Fruit fly (Drosophila melanogaster): ENCODE measurements around the gene CG10283.

CG10283 gene

DNA sequence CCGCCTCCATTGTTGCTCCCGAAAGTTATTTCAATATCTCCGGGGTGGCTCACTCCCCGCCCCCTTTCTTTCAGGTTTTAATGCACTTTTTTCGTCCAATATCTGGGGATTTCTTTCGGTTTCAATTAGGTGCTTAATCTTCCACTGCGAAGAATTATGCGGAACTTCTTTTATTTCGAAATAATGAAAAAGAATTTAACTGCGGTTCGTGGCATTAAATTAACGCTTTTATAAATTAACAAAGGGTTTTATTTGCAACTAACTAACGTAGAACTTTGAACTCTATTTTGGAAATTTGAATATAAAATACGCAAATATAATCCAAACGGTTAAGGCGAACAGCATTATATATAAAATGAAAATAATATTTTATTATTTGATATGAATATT lies 18.1 kb downstream of the CG10283 start:
- no peak for TF ChIP-seq Mnt (GFP tag; optimal IDR thresholded peaks at IDR 0.05)
- TF ChIP-seq CG7045 (GFP tag; optimal IDR thresholded peaks at IDR 0.05): no peak
- TF ChIP-seq Hr96 (GFP tag; optimal IDR thresholded peaks at IDR 0.05): no peak
- TF ChIP-seq tj (GFP tag; optimal IDR thresholded peaks at IDR 0.05): no peak
- TF ChIP-seq Clk (GFP tag; optimal IDR thresholded peaks at IDR 0.05): no peak
- TF ChIP-seq pad (GFP tag; optimal IDR thresholded peaks at IDR 0.05): no peak
- no peak for TF ChIP-seq CG7101 (tag; optimal IDR thresholded peaks at IDR 0.05)
- TF ChIP-seq CG11617 (GFP tag; optimal IDR thresholded peaks at IDR 0.05): no peak
- TF ChIP-seq toe (GFP tag; optimal IDR thresholded peaks at IDR 0.05): no peak
- no peak for TF ChIP-seq CG12768 (GFP tag; optimal IDR thresholded peaks at IDR 0.05)
- no peak for TF ChIP-seq CG33017 (tag; optimal IDR thresholded peaks at IDR 0.05)

DNA sequence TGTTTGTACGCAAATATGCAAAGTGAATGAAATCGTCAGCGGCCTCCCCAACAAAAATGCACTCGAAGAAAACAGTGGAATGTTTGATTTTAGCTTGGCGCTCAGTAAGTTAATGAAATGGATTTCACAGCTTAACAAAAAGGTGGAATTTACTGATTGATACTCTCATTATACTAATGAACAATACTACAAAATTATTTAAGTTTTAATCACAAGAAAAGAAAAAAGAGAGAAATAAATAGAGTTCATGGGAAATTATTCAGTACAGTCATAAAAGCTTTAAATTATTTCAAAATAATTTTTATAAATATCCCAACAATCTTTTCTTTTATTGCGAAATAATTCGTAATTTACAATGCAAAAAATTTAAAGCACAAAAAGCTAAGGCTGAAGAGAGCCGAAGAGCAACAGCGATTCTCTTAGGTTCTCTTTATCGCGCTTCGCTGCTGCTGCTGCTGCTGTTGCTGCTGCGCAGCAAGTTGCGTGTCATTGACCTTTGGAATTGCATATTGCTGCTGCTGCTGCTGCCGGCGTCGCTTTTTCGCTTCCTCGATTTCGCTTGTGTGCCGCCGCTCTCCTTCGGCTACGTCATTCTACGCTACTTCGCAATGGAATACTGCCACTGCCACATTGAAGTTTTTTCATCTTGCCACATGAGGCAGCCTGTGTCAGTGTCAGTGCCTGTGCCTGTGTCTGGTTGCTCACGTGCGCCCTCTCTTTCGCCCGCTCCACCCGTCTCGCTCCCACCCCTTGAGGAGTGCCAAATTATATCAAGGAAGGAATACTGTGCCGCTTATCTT lies 18.7 kb downstream of the CG10283 start:
- TF ChIP-seq Clk (GFP tag; optimal IDR thresholded peaks at IDR 0.05) (no peak), kay (GFP tag; ENCODE audit: borderline replicate concordance) (peak; percentile 73), CG12768 (GFP tag; optimal IDR thresholded peaks at IDR 0.05) (no peak), CG14711 (tag; optimal IDR thresholded peaks at IDR 0.05) (no peak)

DNA sequence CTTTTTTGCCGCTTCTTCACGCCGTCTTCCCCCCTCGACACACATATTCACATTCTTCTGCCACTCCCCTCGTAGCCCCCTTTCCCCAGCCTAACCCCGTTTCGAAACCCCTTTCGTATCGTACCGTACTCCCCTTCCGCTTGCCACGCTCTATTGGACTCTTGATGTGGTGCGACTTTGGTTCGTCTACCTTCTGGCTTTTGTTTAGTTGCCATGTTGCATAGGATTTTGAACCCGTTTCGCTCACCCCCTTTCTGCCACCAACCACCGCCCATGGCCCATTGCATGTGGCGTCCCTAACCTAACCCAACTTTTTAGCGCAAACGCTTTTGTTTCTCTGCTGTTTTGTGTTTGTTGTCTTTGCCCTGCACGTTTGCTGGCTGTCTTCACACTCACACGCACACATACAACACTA lies 20.2 kb downstream of the CG10283 start:
- TF ChIP-seq CG12768 (GFP tag; optimal IDR thresholded peaks at IDR 0.05): no peak
- TF ChIP-seq bab1 (GFP tag; optimal IDR thresholded peaks at IDR 0.05): no peak
- TF ChIP-seq CG7101 (tag; optimal IDR thresholded peaks at IDR 0.05): no peak
- no peak for TF ChIP-seq pad (GFP tag; optimal IDR thresholded peaks at IDR 0.05)
- TF ChIP-seq kay (GFP tag; ENCODE audit: borderline replicate concordance): no peak
- TF ChIP-seq tj (GFP tag; optimal IDR thresholded peaks at IDR 0.05): no peak
- no peak for TF ChIP-seq CG5204 (GFP tag; optimal IDR thresholded peaks at IDR 0.05)

DNA sequence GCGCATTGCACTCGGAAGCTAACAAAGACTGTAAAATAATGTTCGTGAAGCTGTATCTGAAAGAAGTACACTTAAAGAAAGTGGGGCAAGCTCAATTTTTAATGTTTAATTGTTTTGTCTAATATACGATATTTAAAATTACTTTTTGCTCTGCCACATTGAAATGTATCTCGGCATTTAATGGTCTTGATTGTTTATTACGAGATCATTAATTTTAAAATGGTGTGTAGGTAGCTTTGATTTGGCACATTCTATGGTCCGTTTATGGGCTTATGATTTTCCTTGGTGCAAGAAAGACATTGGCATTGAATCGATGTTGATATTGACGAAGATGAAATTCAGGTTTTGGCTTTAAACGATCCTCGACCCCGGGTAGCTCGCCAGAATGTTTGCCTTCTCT lies 20.7 kb downstream of the CG10283 start:
- TF ChIP-seq cnc (optimal IDR thresholded peaks at IDR 0.05) (no peak), CG12768 (GFP tag; optimal IDR thresholded peaks at IDR 0.05) (no peak), Hr96 (GFP tag; optimal IDR thresholded peaks at IDR 0.05) (no peak), CG7101 (tag; optimal IDR thresholded peaks at IDR 0.05) (no peak), Mnt (GFP tag; optimal IDR thresholded peaks at IDR 0.05) (no peak), Crg-1 (GFP tag; optimal IDR thresholded peaks at IDR 0.05) (no peak), cic (GFP tag; optimal IDR thresholded peaks at IDR 0.05) (no peak), tj (GFP tag; optimal IDR thresholded peaks at IDR 0.05) (no peak), CG1620 (GFP tag; optimal IDR thresholded peaks at IDR 0.05) (no peak), toe (GFP tag; optimal IDR thresholded peaks at IDR 0.05) (no peak), CG5204 (GFP tag; optimal IDR thresholded peaks at IDR 0.05) (no peak), kay (GFP tag; ENCODE audit: borderline replicate concordance) (no peak), ovo (GFP tag; optimal IDR thresholded peaks at IDR 0.05) (no peak), pad (GFP tag; optimal IDR thresholded peaks at IDR 0.05) (no peak)

DNA sequence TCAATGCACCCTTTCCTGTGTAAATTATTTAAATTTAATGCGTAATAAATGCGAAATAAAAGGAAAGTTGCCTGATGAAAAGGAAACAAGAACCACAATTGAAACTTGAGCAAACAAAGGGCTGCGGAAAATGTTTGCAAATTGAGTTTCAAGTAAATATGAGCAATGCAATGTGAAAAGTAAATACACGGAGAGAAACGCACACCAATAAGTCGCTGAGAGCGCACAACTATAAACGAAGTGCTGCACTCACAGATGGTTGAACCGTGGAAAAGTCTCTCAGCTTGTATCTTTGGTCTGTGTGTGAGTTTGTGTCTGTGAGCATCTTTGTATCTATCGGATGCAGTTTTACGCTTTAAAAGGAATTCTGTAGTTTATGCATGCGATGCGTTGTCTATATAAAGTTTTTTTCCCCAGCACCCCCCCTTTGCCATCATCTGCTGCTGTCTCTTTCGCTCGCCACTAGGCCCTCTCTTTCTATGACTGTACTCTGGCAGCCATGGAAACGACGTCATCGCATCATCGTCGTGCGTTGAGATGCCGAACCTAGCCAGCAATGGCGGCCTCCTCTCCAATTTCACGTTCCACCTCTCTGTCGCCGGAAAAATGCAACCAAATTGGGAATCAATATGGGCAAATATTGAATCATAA lies 24.5 kb downstream of the CG10283 start:
- TF ChIP-seq tj (GFP tag; optimal IDR thresholded peaks at IDR 0.05) (peak; percentile 67), CG33017 (tag; optimal IDR thresholded peaks at IDR 0.05) (peak; percentile 81), toe (GFP tag; optimal IDR thresholded peaks at IDR 0.05) (peak; percentile 70), pad (GFP tag; optimal IDR thresholded peaks at IDR 0.05) (peak; percentile 70), CG5204 (GFP tag; optimal IDR thresholded peaks at IDR 0.05) (peak; percentile 58), kay (GFP tag; ENCODE audit: borderline replicate concordance) (peak; percentile 98), Crg-1 (GFP tag; optimal IDR thresholded peaks at IDR 0.05) (peak; percentile 95), CG11617 (GFP tag; optimal IDR thresholded peaks at IDR 0.05) (peak; percentile 80), CG14711 (tag; optimal IDR thresholded peaks at IDR 0.05) (peak; percentile 73), CG12768 (GFP tag; optimal IDR thresholded peaks at IDR 0.05) (peak; percentile 89), Hr96 (GFP tag; optimal IDR thresholded peaks at IDR 0.05) (peak; percentile 58), Mnt (GFP tag; optimal IDR thresholded peaks at IDR 0.05) (peak; percentile 66), cic (GFP tag; optimal IDR thresholded peaks at IDR 0.05) (peak; percentile 89), ovo (GFP tag; optimal IDR thresholded peaks at IDR 0.05) (peak; percentile 90), Clk (GFP tag; optimal IDR thresholded peaks at IDR 0.05) (peak; percentile 78), bab1 (GFP tag; optimal IDR thresholded peaks at IDR 0.05) (peak; percentile 15), CG7045 (GFP tag; optimal IDR thresholded peaks at IDR 0.05) (peak; percentile 87), CG7101 (tag; optimal IDR thresholded peaks at IDR 0.05) (peak; percentile 88), CG1620 (GFP tag; optimal IDR thresholded peaks at IDR 0.05) (peak; percentile 77), cnc (optimal IDR thresholded peaks at IDR 0.05) (no peak)

DNA sequence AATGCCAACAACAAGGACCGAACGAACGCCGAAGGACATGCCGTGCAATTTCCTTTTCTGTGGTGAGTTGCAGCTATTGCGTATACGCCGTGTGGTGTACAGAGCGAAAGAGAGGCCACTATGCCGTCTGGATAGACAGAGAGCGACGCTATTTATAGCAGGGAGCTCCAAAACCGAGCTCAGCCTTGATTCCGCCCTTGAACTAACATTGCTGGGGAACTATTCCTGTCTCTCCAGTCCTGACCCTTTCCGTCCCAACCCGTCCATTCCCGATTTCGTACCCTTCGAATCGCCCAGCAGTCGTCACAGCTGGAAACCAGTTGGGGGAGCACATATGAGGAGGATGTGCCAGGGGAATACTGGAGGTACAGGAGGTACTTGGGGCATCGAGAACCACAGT lies 25.8 kb downstream of the CG10283 start:
- no peak for TF ChIP-seq CG11617 (GFP tag; optimal IDR thresholded peaks at IDR 0.05)
- no peak for TF ChIP-seq CG14711 (tag; optimal IDR thresholded peaks at IDR 0.05)
- TF ChIP-seq CG7101 (tag; optimal IDR thresholded peaks at IDR 0.05): no peak
- TF ChIP-seq kay (GFP tag; ENCODE audit: borderline replicate concordance): no peak
- TF ChIP-seq CG5204 (GFP tag; optimal IDR thresholded peaks at IDR 0.05): no peak
- no peak for TF ChIP-seq Hr96 (GFP tag; optimal IDR thresholded peaks at IDR 0.05)
- no peak for TF ChIP-seq Crg-1 (GFP tag; optimal IDR thresholded peaks at IDR 0.05)
- no peak for TF ChIP-seq CG33017 (tag; optimal IDR thresholded peaks at IDR 0.05)
- no peak for TF ChIP-seq cnc (optimal IDR thresholded peaks at IDR 0.05)
- no peak for TF ChIP-seq CG1620 (GFP tag; optimal IDR thresholded peaks at IDR 0.05)
- no peak for TF ChIP-seq toe (GFP tag; optimal IDR thresholded peaks at IDR 0.05)

Measured in whole organism, adult.